Worm (Caenorhabditis elegans) whole organism, L4 larva: ENCODE results near the gene ugt-43.

Source experiments
- F26F4.8 ChIP-seq: fragments of 200-800 bp; sonication (Bioruptor generic); conservative IDR thresholded peaks from 2 replicates; pipeline ENCODE4 v1.3.6; 2022; ENCODE audit warnings: missing genetic modification characterization, missing compliant biosample characterization
- R02D3.7 ChIP-seq: fragments of 150-350 bp; sonication (generic microtip); optimal IDR thresholded peaks from 3 replicates; lab custom pipeline; 2014; ENCODE audit warnings: missing biosample characterization, missing genetic modification characterization
- T20F7.1 ChIP-seq: fragments of 200-800 bp; sonication (Bioruptor generic); optimal IDR thresholded peaks from 2 replicates; lab custom pipeline; 2018; ENCODE audit warnings: mild to moderate bottlenecking, missing genetic modification characterization, missing compliant biosample characterization
- Y48G9A.11 ChIP-seq: fragments of 200-800 bp; sonication (Bioruptor generic); IDR thresholded peaks from 2 replicates; pipeline ENCODE4 v1.3.6; 2022; ENCODE audit warnings: missing genetic modification reagents, missing genetic modification characterization, missing compliant biosample characterization
- ZK337.2 ChIP-seq: fragments of 200-800 bp; sonication (Bioruptor generic); IDR thresholded peaks from 2 replicates; pipeline ENCODE4 v1.3.6; 2022; ENCODE audit warnings: missing genetic modification reagents, missing genetic modification characterization, missing compliant biosample characterization
- aha-1 ChIP-seq: fragments of 150-350 bp; peaks from one replicate; lab custom pipeline; 2014; ENCODE audit warnings: missing biosample characterization, missing genetic modification characterization
- arid-1 ChIP-seq: fragments of 200-800 bp; sonication (Bioruptor generic); conservative IDR thresholded peaks from 2 replicates; pipeline ENCODE4 v1.3.6; 2022; ENCODE audit warnings: missing genetic modification reagents, missing genetic modification characterization, missing compliant biosample characterization
- ceh-20 ChIP-seq: fragments of 200-800 bp; sonication (Bioruptor generic); IDR thresholded peaks from 2 replicates; pipeline ENCODE4 v1.3.6; 2022; ENCODE audit warnings: missing genetic modification reagents, missing genetic modification characterization, missing compliant biosample characterization
- ceh-28 ChIP-seq: fragments of 150-350 bp; optimal IDR thresholded peaks from 2 replicates; lab custom pipeline; 2014; ENCODE audit warnings: missing biosample characterization, missing genetic modification reagents, missing genetic modification characterization
- ceh-32 ChIP-seq: sonication (generic microtip); optimal IDR thresholded peaks from 2 replicates; lab custom pipeline; 2016; ENCODE audit warnings: mild to moderate bottlenecking, missing genetic modification characterization, missing compliant biosample characterization; ENCODE audit not compliant: poor library complexity
- ceh-62 ChIP-seq: sonication (generic microtip); optimal IDR thresholded peaks from 2 replicates; lab custom pipeline; 2017; ENCODE audit warnings: missing biosample characterization, missing genetic modification characterization
- cey-2 ChIP-seq: sonication (generic microtip); optimal IDR thresholded peaks from 3 replicates; lab custom pipeline; 2017; ENCODE audit warnings: missing genetic modification characterization, mild to moderate bottlenecking, missing compliant biosample characterization, antibody characterized with exemption, borderline replicate concordance; ENCODE audit not compliant: insufficient read depth
- ctbp-1 ChIP-seq: fragments of 200-800 bp; sonication (Bioruptor generic); IDR thresholded peaks from 2 replicates; pipeline ENCODE4 v1.3.6; 2022; ENCODE audit warnings: missing genetic modification reagents, missing genetic modification characterization, missing compliant biosample characterization
- daf-16 ChIP-seq, 3 experiments: sonication (generic microtip); optimal IDR thresholded peaks; 2 replicates each; lab custom pipeline; 2016 to 2017; ENCODE audit warnings: missing genetic modification characterization in 3 of 3, missing genetic modification reagents in 3 of 3, mild to moderate bottlenecking in 2 of 3, missing compliant biosample characterization in 2 of 3, missing biosample characterization in 1 of 3, moderate library complexity in 1 of 3
- daf-19 ChIP-seq: fragments of 200-800 bp; sonication (Bioruptor generic); conservative IDR thresholded peaks from 2 replicates; pipeline ENCODE4 v1.3.6; 2022; ENCODE audit warnings: missing genetic modification characterization, missing compliant biosample characterization
- dmd-6 ChIP-seq: fragments of 200-800 bp; sonication (Bioruptor generic); IDR thresholded peaks from 2 replicates; pipeline ENCODE4 v1.3.6; 2022; ENCODE audit warnings: missing genetic modification reagents, missing genetic modification characterization, missing compliant biosample characterization
- dpl-1 ChIP-seq: fragments of 150-350 bp; optimal IDR thresholded peaks from 2 replicates; lab custom pipeline; 2014; ENCODE audit warnings: missing biosample characterization, missing genetic modification reagents, missing genetic modification characterization
- dve-1 ChIP-seq: sonication (generic microtip); optimal IDR thresholded peaks from 2 replicates; lab custom pipeline; 2017; ENCODE audit warnings: antibody characterized with exemption, mild to moderate bottlenecking, missing genetic modification characterization, missing compliant biosample characterization; ENCODE audit not compliant: insufficient read depth
- fkh-10 ChIP-seq: fragments of 150-350 bp; optimal IDR thresholded peaks from 2 replicates; lab custom pipeline; 2014; ENCODE audit warnings: missing biosample characterization, missing genetic modification reagents, missing genetic modification characterization
- hlh-11 ChIP-seq: fragments of 200-800 bp; sonication (Bioruptor generic); optimal IDR thresholded peaks from 2 replicates; lab custom pipeline; 2018; ENCODE audit warnings: mild to moderate bottlenecking, missing genetic modification characterization, missing compliant biosample characterization
- lin-15B ChIP-seq: fragments of 150-350 bp; sonication (generic microtip); optimal IDR thresholded peaks from 3 replicates; lab custom pipeline; 2014; ENCODE audit warnings: missing biosample characterization, missing genetic modification characterization
- lir-3 ChIP-seq: sonication (generic microtip); optimal IDR thresholded peaks from 2 replicates; lab custom pipeline; 2016; ENCODE audit warnings: mild to moderate bottlenecking, missing genetic modification characterization, missing compliant biosample characterization
- lsy-2 ChIP-seq, 2 experiments: fragments of 150-350 bp in 1 of 2; sonication (generic microtip) in 1 of 2; optimal IDR thresholded peaks; 2 replicates each; lab custom pipeline; 2014 to 2017; ENCODE audit warnings: missing biosample characterization in 2 of 2, missing genetic modification characterization in 2 of 2
- madf-9 ChIP-seq: fragments of 200-800 bp; sonication (Bioruptor generic); conservative IDR thresholded peaks from 2 replicates; pipeline ENCODE4 v1.3.6; 2022; ENCODE audit warnings: missing genetic modification reagents, missing genetic modification characterization, missing compliant biosample characterization
- mep-1 ChIP-seq: fragments of 150-350 bp; sonication (generic microtip); optimal IDR thresholded peaks from 3 replicates; lab custom pipeline; 2014; ENCODE audit warnings: missing biosample characterization, missing genetic modification characterization
- mxl-2 ChIP-seq: fragments of 200-800 bp; sonication (Bioruptor generic); conservative IDR thresholded peaks from 2 replicates; pipeline ENCODE4 v1.3.6; 2022; ENCODE audit warnings: missing genetic modification reagents, missing genetic modification characterization, missing compliant biosample characterization
- nhr-10 ChIP-seq: fragments of 150-350 bp; optimal IDR thresholded peaks from 2 replicates; lab custom pipeline; 2014; ENCODE audit warnings: missing biosample characterization, missing genetic modification characterization
- nhr-25 ChIP-seq: sonication (generic microtip); optimal IDR thresholded peaks from 2 replicates; lab custom pipeline; 2017; ENCODE audit warnings: missing genetic modification characterization, mild to moderate bottlenecking, missing compliant biosample characterization, antibody characterized with exemption, moderate library complexity, borderline replicate concordance; ENCODE audit not compliant: insufficient read depth
- nhr-28 ChIP-seq: fragments of 150-350 bp; optimal IDR thresholded peaks from 2 replicates; lab custom pipeline; 2014; ENCODE audit warnings: missing biosample characterization, missing genetic modification characterization
- nhr-41 ChIP-seq: fragments of 200-800 bp; sonication (Bioruptor generic); IDR thresholded peaks from 2 replicates; pipeline ENCODE4 v1.3.6; 2022; ENCODE audit warnings: missing genetic modification reagents, missing genetic modification characterization, missing compliant biosample characterization
- nhr-76 ChIP-seq: fragments of 150-350 bp; optimal IDR thresholded peaks from 2 replicates; lab custom pipeline; 2014; ENCODE audit warnings: missing biosample characterization, missing genetic modification characterization
- nhr-77 ChIP-seq: fragments of 150-350 bp; optimal IDR thresholded peaks from 2 replicates; lab custom pipeline; 2014; ENCODE audit warnings: missing biosample characterization, missing genetic modification characterization
- pha-4 ChIP-seq, 2 experiments: fragments of 150-350 bp in 1 of 2; fragments of 200-800 bp in 1 of 2; sonication (Bioruptor generic) in 1 of 2; IDR thresholded peaks in 1 of 2; optimal IDR thresholded peaks in 1 of 2; 2 replicates each; pipeline versions ENCODE4 v1.3.6 to Lab custom; 2014 to 2022; ENCODE audit warnings: missing genetic modification characterization in 2 of 2, missing genetic modification reagents in 2 of 2, missing biosample characterization in 1 of 2, missing compliant biosample characterization in 1 of 2
- php-3 ChIP-seq: fragments of 200-800 bp; sonication (Bioruptor generic); IDR thresholded peaks from 2 replicates; pipeline ENCODE4 v1.3.6; 2022; ENCODE audit warnings: missing genetic modification reagents, missing genetic modification characterization, missing compliant biosample characterization
- pqm-1 ChIP-seq: sonication (generic microtip); optimal IDR thresholded peaks from 2 replicates; lab custom pipeline; 2017; ENCODE audit warnings: missing biosample characterization, missing genetic modification characterization
- sdz-12 ChIP-seq: fragments of 200-800 bp; sonication (Bioruptor generic); optimal IDR thresholded peaks from 2 replicates; lab custom pipeline; 2018; ENCODE audit warnings: mild to moderate bottlenecking, missing genetic modification characterization, missing compliant biosample characterization
- skn-1 ChIP-seq: fragments of 150-350 bp; optimal IDR thresholded peaks from 2 replicates; lab custom pipeline; 2014; ENCODE audit warnings: missing biosample characterization, missing genetic modification characterization
- spr-1 ChIP-seq: sonication (generic microtip); optimal IDR thresholded peaks from 2 replicates; lab custom pipeline; 2016; ENCODE audit warnings: mild to moderate bottlenecking, missing genetic modification characterization, missing compliant biosample characterization
- tag-97 ChIP-seq: fragments of 200-800 bp; sonication (Bioruptor generic); IDR thresholded peaks from 2 replicates; pipeline ENCODE4 v1.3.6; 2022; ENCODE audit warnings: missing genetic modification characterization, missing compliant biosample characterization
- unc-130 ChIP-seq: sonication (generic microtip); optimal IDR thresholded peaks from 2 replicates; lab custom pipeline; 2016; ENCODE audit warnings: missing genetic modification reagents, missing genetic modification characterization, missing compliant biosample characterization
- unc-62 ChIP-seq, 3 experiments: fragments of 150-350 bp in 1 of 3; sonication (generic microtip); optimal IDR thresholded peaks in 2 of 3; peaks in 1 of 3; 1 replicate in 1 of 3; 2 replicates in 2 of 3; lab custom pipeline; 2014 to 2017; ENCODE audit warnings: missing biosample characterization in 3 of 3, missing genetic modification characterization in 3 of 3, missing genetic modification reagents in 3 of 3, missing genotype in 1 of 3
- vab-7 ChIP-seq: fragments of 200-800 bp; sonication (Bioruptor generic); IDR thresholded peaks from 2 replicates; pipeline ENCODE4 v1.3.6; 2022; ENCODE audit warnings: missing genetic modification reagents, missing genetic modification characterization, missing compliant biosample characterization
- zfp-2 ChIP-seq: sonication (generic microtip); optimal IDR thresholded peaks from 2 replicates; lab custom pipeline; 2016; ENCODE audit warnings: mild to moderate bottlenecking, missing genetic modification characterization, missing compliant biosample characterization

Gene ugt-43

ce11 chrIV:10463127-10463526 is 1.3 kb upstream of the ugt-43 start (continued):
- TF ChIP-seq nhr-28 (tag; lab: Kevin White, UChicago) (peak; percentile 77), daf-19 (no peak), mxl-2 (GFP tag; lab: Robert Waterston, UW) (peak; percentile 89), lir-3 (tag; lab: Kevin White, UChicago) (no peak), zfp-2 (tag; lab: Kevin White, UChicago) (no peak), ceh-62 (tag; lab: Kevin White, UChicago) (no peak), arid-1 (GFP tag; lab: Robert Waterston, UW) (no peak), skn-1 (tag; lab: Kevin White, UChicago) (no peak)

ce11 chrIV:10465764-10466163 is 1.4 kb downstream of the ugt-43 start:
- TF ChIP-seq unc-62 (GFP tag; optimal IDR thresholded peaks at IDR 0.05 in 1 of 2; lab: Kevin White, UChicago) (peak in 1 of 2 experiments; percentile 95), unc-62 (tag; optimal IDR thresholded peaks at IDR 0.05; lab: Kevin White, UChicago) (no peak), cey-2 (no peak), F26F4.8 (GFP tag; lab: Robert Waterston, UW) (no peak)

DNA sequence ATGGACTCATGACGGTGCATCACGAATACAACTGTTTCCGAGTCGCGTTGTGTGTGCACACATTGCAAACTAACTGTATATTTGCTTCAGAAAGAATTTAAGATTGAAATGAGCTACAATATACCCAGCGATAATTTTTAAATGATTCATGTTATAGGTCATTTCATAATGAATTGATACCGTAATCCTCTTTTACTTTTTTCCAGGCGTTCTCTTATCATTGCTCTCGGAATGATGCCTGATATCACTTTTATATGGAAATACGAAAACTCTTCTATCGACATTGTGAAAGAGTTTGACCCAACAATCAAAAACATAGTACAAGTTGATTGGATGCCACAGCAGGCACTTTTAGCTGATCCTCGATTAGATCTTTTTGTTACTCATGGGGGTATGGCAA is 2.0 kb downstream of the ugt-43 start:
- no peak for TF ChIP-seq daf-16 (GFP tag; optimal IDR thresholded peaks at IDR 0.05; lab: Kevin White, UChicago)
- TF ChIP-seq daf-16 (tag; optimal IDR thresholded peaks at IDR 0.05; lab: Kevin White, UChicago): peak; percentile 43
- peak; percentile 83 for TF ChIP-seq pqm-1 (tag; lab: Kevin White, UChicago)
- no peak for TF ChIP-seq mep-1
- TF ChIP-seq dmd-6 (GFP tag; lab: Robert Waterston, UW): peak; percentile 70
- peak; percentile 86 for TF ChIP-seq nhr-28 (tag; lab: Kevin White, UChicago)
- TF ChIP-seq nhr-77 (tag; lab: Kevin White, UChicago): peak; percentile 38
- TF ChIP-seq spr-1 (tag; lab: Kevin White, UChicago): no peak
- no peak for TF ChIP-seq ctbp-1
- peak; percentile 54 for TF ChIP-seq aha-1 (tag; lab: Kevin White, UChicago)
- no peak for TF ChIP-seq tag-97 (GFP tag; lab: Robert Waterston, UW)
- peak; percentile 23; the same call in 1 of the 2 replicates for TF ChIP-seq php-3
- peak in 1 of 2 experiments; percentile 61 for TF ChIP-seq lsy-2 (tag; optimal IDR thresholded peaks at IDR 0.05; lab: Kevin White, UChicago)
- peak; percentile 44 for TF ChIP-seq hlh-11 (tag; lab: Kevin White, UChicago)
- TF ChIP-seq dve-1: peak; percentile 44

DNA sequence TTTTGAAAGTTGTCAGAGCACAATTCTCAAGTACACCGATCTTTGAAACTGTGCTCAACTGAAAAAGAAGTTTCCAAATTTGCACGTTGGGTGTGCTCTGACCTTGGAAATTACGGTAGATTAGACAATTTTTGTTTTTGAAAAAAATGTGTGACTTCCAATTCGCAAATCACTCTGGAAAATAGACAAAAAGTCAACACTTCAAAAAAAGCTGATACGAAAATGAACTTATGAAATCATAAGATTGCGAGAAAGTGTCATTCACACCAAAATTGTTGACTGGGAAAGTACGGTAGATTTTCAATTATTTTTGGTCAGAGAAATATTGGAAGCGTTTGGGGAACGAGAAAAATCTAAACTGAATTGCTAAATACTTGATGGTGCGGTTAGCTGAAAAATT is 3.0 kb downstream of the ugt-43 start:
- no peak for TF ChIP-seq madf-9 (GFP tag; lab: Robert Waterston, UW)
- TF ChIP-seq ZK337.2: no peak
- no peak for TF ChIP-seq ceh-32 (tag; lab: Kevin White, UChicago)
- no peak for TF ChIP-seq daf-19
- no peak for TF ChIP-seq R02D3.7 (tag; lab: Kevin White, UChicago)
- no peak for TF ChIP-seq lin-15B
- TF ChIP-seq vab-7 (GFP tag; lab: Robert Waterston, UW): no peak
- no peak for TF ChIP-seq ceh-20 (GFP tag; lab: Robert Waterston, UW)
- no peak for TF ChIP-seq nhr-25 (tag; lab: Kevin White, UChicago)
- TF ChIP-seq zfp-2 (tag; lab: Kevin White, UChicago): no peak
- TF ChIP-seq F26F4.8 (GFP tag; lab: Robert Waterston, UW): no peak
- no peak for TF ChIP-seq sdz-12 (GFP tag; lab: Kevin White, UChicago)
- TF ChIP-seq ceh-28 (tag; lab: Kevin White, UChicago): no peak
- TF ChIP-seq Y48G9A.11: no peak
- TF ChIP-seq ctbp-1: no peak
- no peak for TF ChIP-seq T20F7.1 (GFP tag; lab: Kevin White, UChicago)
- TF ChIP-seq nhr-41 (GFP tag; lab: Robert Waterston, UW): no peak
- no peak for TF ChIP-seq pha-4 (GFP tag; IDR thresholded peaks at IDR 0.05; lab: Robert Waterston, UW)
- TF ChIP-seq pha-4 (tag; optimal IDR thresholded peaks at IDR 0.05; lab: Kevin White, UChicago): no peak
- TF ChIP-seq unc-130 (GFP tag; lab: Kevin White, UChicago): no peak
- no peak for TF ChIP-seq nhr-10 (tag; lab: Kevin White, UChicago)
- peak; percentile 47 for TF ChIP-seq dve-1
- no peak for TF ChIP-seq dpl-1
- TF ChIP-seq nhr-76 (tag; lab: Kevin White, UChicago): no peak
- peak; percentile 91 for TF ChIP-seq dmd-6 (GFP tag; lab: Robert Waterston, UW)
- TF ChIP-seq fkh-10 (GFP tag; lab: Kevin White, UChicago): no peak
- TF ChIP-seq daf-16 (GFP tag; optimal IDR thresholded peaks at IDR 0.05; lab: Kevin White, UChicago): no peak
- peak; percentile 68 for TF ChIP-seq daf-16 (tag; optimal IDR thresholded peaks at IDR 0.05; lab: Kevin White, UChicago)
